Fruit fly (Drosophila melanogaster): Measurements from ENCODE around the gene CG8461.

CG8461 gene

dm6 chr3R:14469724-14470123 is 43.7 kb downstream of the CG8461 start (continued):
- TF ChIP-seq ro (GFP tag; IDR thresholded peaks at IDR 0.05) (peak; percentile 16; the same call in 1 of the 2 replicates), inv (GFP tag; IDR thresholded peaks at IDR 0.05; ENCODE audit: partially characterized antibody) (no peak), dati (GFP tag; IDR thresholded peaks at IDR 0.05) (no peak), Hand (GFP tag; optimal IDR thresholded peaks at IDR 0.05) (no peak), Sox100B (GFP tag; optimal IDR thresholded peaks at IDR 0.05) (peak; percentile 60), CG31365 (tag; optimal IDR thresholded peaks at IDR 0.05) (no peak), pros (GFP tag; optimal IDR thresholded peaks at IDR 0.05) (no peak), CG1529 (GFP tag; optimal IDR thresholded peaks at IDR 0.05) (peak; percentile 62), rib (GFP tag; IDR thresholded peaks at IDR 0.05) (no peak), CG13123 (GFP tag; optimal IDR thresholded peaks at IDR 0.05) (peak; percentile 17), CTCF (GFP tag; optimal IDR thresholded peaks at IDR 0.05) (no peak), dmrt11E (tag; optimal IDR thresholded peaks at IDR 0.05) (peak; percentile 86), az2 (GFP tag; optimal IDR thresholded peaks at IDR 0.05) (peak; percentile 59), CG4617 (GFP tag; optimal IDR thresholded peaks at IDR 0.05; ENCODE audit: borderline replicate concordance) (no peak), CG18599 (GFP tag; optimal IDR thresholded peaks at IDR 0.05) (peak; percentile 22), CG30403 (GFP tag; optimal IDR thresholded peaks at IDR 0.05) (peak; percentile 64), hth (optimal IDR thresholded peaks at IDR 0.05) (no peak), CG6175 (GFP tag; IDR thresholded peaks at IDR 0.05) (no peak), Camta (GFP tag; optimal IDR thresholded peaks at IDR 0.05) (no peak), CG18476 (GFP tag; optimal IDR thresholded peaks at IDR 0.05) (peak; percentile 28), Eip74EF (GFP tag; optimal IDR thresholded peaks at IDR 0.05) (peak in 1 of 2 experiments; percentile 61), YL-1 (GFP tag; optimal IDR thresholded peaks at IDR 0.05) (no peak), Hr39 (optimal IDR thresholded peaks at IDR 0.05) (no peak), Poxn (GFP tag; IDR thresholded peaks at IDR 0.05) (no peak), Atf6 (GFP tag; IDR thresholded peaks at IDR 0.05) (peak; percentile 53; the same call in 1 of the 2 replicates), al (GFP tag; IDR thresholded peaks at IDR 0.05) (no peak), CG15514 (GFP tag; optimal IDR thresholded peaks at IDR 0.05) (no peak), CG13624 (GFP tag; optimal IDR thresholded peaks at IDR 0.05) (no peak), gt (GFP tag; IDR thresholded peaks at IDR 0.05) (no peak), cato (GFP tag; optimal IDR thresholded peaks at IDR 0.05; ENCODE audit: borderline replicate concordance) (no peak), HmgZ (tag; optimal IDR thresholded peaks at IDR 0.05) (no peak), CG15601 (tag; optimal IDR thresholded peaks at IDR 0.05) (peak; percentile 68), CG4424 (GFP tag; optimal IDR thresholded peaks at IDR 0.05) (peak; percentile 69), CG3407 (GFP tag; optimal IDR thresholded peaks at IDR 0.05) (peak; percentile 21), CoRest (tag; optimal IDR thresholded peaks at IDR 0.05) (peak; percentile 70), CG17328 (GFP tag; IDR thresholded peaks at IDR 0.05) (peak; percentile 56; the same call in 1 of the 2 replicates), hbn (GFP tag; IDR thresholded peaks at IDR 0.05; ENCODE audit: partially characterized antibody) (no peak), Optix (GFP tag; IDR thresholded peaks at IDR 0.05) (no peak), bigmax (GFP tag; optimal IDR thresholded peaks at IDR 0.05) (no peak), pho (GFP tag; optimal IDR thresholded peaks at IDR 0.05) (no peak), Hey (tag; optimal IDR thresholded peaks at IDR 0.05) (no peak), CG7963 (GFP tag; IDR thresholded peaks at IDR 0.05; ENCODE audit: partially characterized antibody) (no peak), CG10431 (GFP tag; optimal IDR thresholded peaks at IDR 0.05) (no peak), sob (GFP tag; IDR thresholded peaks at IDR 0.05) (0 out of 2 replicates have a peak, but pooled peaks have one; percentile 20), CG9932 (GFP tag; IDR thresholded peaks at IDR 0.05) (no peak), ken (GFP tag; IDR thresholded peaks at IDR 0.05) (no peak), Dip2 (GFP tag; IDR thresholded peaks at IDR 0.05) (no peak), otp (GFP tag; IDR thresholded peaks at IDR 0.05) (0 out of 3 replicates have a peak, but pooled peaks have one; percentile 43), tx (GFP tag; optimal IDR thresholded peaks at IDR 0.05) (no peak), HLH3B (GFP tag; IDR thresholded peaks at IDR 0.05) (peak; percentile 37; the same call in 1 of the 2 replicates), croc (GFP tag; conservative IDR thresholded peaks at IDR 0.05) (peak; percentile 63), sd (tag; optimal IDR thresholded peaks at IDR 0.05) (peak; percentile 6)
